Fruit fly (Drosophila melanogaster) whole organism, prepupa: ENCODE results near the gene Tet.
A peak's percentile ranks its signal among the peaks of the same experiment; 100 is the strongest.

Experiments
- Blimp-1 ChIP-seq: fragments of 200-800 bp; sonication (Bioruptor generic); optimal IDR thresholded peaks from 3 replicates; lab custom pipeline; 2017; ENCODE audit warnings: missing biosample characterization, missing genetic modification characterization, mild to moderate bottlenecking, moderate library complexity, missing genetic modification reagents
- CG10669 ChIP-seq: fragments of 200-800 bp; sonication (Bioruptor generic); optimal IDR thresholded peaks from 3 replicates; lab custom pipeline; 2018; ENCODE audit warnings: missing biosample characterization, mild to moderate bottlenecking, missing genetic modification characterization, moderate library complexity
- CG11294 ChIP-seq: fragments of 200-800 bp; sonication (Bioruptor generic); IDR thresholded peaks from 2 replicates; pipeline ENCODE4 v1.3.6; 2022; ENCODE audit warnings: missing biosample characterization, missing genetic modification characterization
- CG11762 ChIP-seq: fragments of 200-800 bp; sonication (Bioruptor generic); optimal IDR thresholded peaks from 3 replicates; lab custom pipeline; 2016; ENCODE audit warnings: missing biosample characterization, missing genetic modification characterization; ENCODE audit not compliant: insufficient read depth
- CG15336 ChIP-seq: fragments of 200-800 bp; sonication (Bioruptor generic); IDR thresholded peaks from 2 replicates; pipeline ENCODE4 v1.3.6; 2022; ENCODE audit warnings: missing biosample characterization, missing genetic modification characterization
- CG3032 ChIP-seq: fragments of 200-800 bp; optimal IDR thresholded peaks from 2 replicates; lab custom pipeline; 2019; ENCODE audit warnings: missing biosample characterization, mild to moderate bottlenecking, missing genetic modification characterization, moderate library complexity
- CG31627 ChIP-seq: fragments of 200-800 bp; sonication (Bioruptor generic); optimal IDR thresholded peaks from 3 replicates; lab custom pipeline; 2016; ENCODE audit warnings: missing biosample characterization, missing genetic modification characterization
- CG34406 ChIP-seq: fragments of 200-800 bp; sonication (Bioruptor generic); optimal IDR thresholded peaks from 3 replicates; lab custom pipeline; 2016; ENCODE audit warnings: missing biosample characterization, missing genetic modification characterization
- CG3919 ChIP-seq: fragments of 200-800 bp; sonication (Bioruptor generic); optimal IDR thresholded peaks from 3 replicates; lab custom pipeline; 2016; ENCODE audit warnings: missing biosample characterization, missing genetic modification characterization
- CG4318 ChIP-seq: fragments of 200-800 bp; sonication (Bioruptor generic); optimal IDR thresholded peaks from 3 replicates; lab custom pipeline; 2017; ENCODE audit warnings: missing biosample characterization, mild to moderate bottlenecking, missing genetic modification characterization
- CG6163 ChIP-seq: fragments of 200-800 bp; sonication (Bioruptor generic); IDR thresholded peaks from 3 replicates; pipeline ENCODE4 v1.3.6; 2022; ENCODE audit warnings: missing biosample characterization, missing genetic modification characterization
- CG6276 ChIP-seq: fragments of 200-800 bp; sonication (Bioruptor generic); optimal IDR thresholded peaks from 2 replicates; lab custom pipeline; 2017; ENCODE audit warnings: missing biosample characterization, mild to moderate bottlenecking, missing genetic modification characterization
- CG6792 ChIP-seq: fragments of 200-800 bp; sonication (Bioruptor generic); optimal IDR thresholded peaks from 3 replicates; lab custom pipeline; 2016; ENCODE audit warnings: missing biosample characterization, missing genetic modification characterization
- CG6808 ChIP-seq: fragments of 200-800 bp; sonication (Bioruptor generic); optimal IDR thresholded peaks from 3 replicates; lab custom pipeline; 2017; ENCODE audit warnings: missing biosample characterization, missing genetic modification characterization, mild to moderate bottlenecking, moderate library complexity, missing genetic modification reagents
- CG6854 ChIP-seq: fragments of 200-800 bp; sonication (Bioruptor generic); optimal IDR thresholded peaks from 2 replicates; lab custom pipeline; 2017; ENCODE audit warnings: missing biosample characterization, mild to moderate bottlenecking, missing genetic modification characterization
- CG8119 ChIP-seq: fragments of 200-800 bp; sonication (Bioruptor generic); IDR thresholded peaks from 3 replicates; pipeline ENCODE4 v1.3.6; 2022; ENCODE audit warnings: missing biosample characterization, missing genetic modification characterization
- CG8319 ChIP-seq: fragments of 200-800 bp; sonication (Bioruptor generic); optimal IDR thresholded peaks from 3 replicates; lab custom pipeline; 2016; ENCODE audit warnings: missing biosample characterization, missing genetic modification characterization
- CG8632 ChIP-seq: fragments of 200-800 bp; sonication (Bioruptor generic); optimal IDR thresholded peaks from 3 replicates; lab custom pipeline; 2016; ENCODE audit warnings: missing biosample characterization, missing genetic modification characterization
- CG9139 ChIP-seq: fragments of 200-800 bp; sonication (Bioruptor generic); optimal IDR thresholded peaks from 3 replicates; lab custom pipeline; 2017; ENCODE audit warnings: missing biosample characterization, mild to moderate bottlenecking, missing genetic modification characterization
- Eip75B ChIP-seq: fragments of 200-800 bp; sonication (Bioruptor generic); optimal IDR thresholded peaks from 3 replicates; lab custom pipeline; 2016; ENCODE audit warnings: missing biosample characterization, missing genetic modification characterization
- Eip78C ChIP-seq: fragments of 200-800 bp; sonication (Bioruptor generic); peaks from one replicate; lab custom pipeline; 2016; ENCODE audit warnings: missing biosample characterization, missing genetic modification characterization
- Eip93F ChIP-seq: fragments of 200-800 bp; sonication (Bioruptor generic); optimal IDR thresholded peaks from 2 replicates; lab custom pipeline; 2016; ENCODE audit warnings: missing biosample characterization, mild to moderate bottlenecking, missing genetic modification characterization
- Ets21C ChIP-seq: fragments of 200-800 bp; sonication (Bioruptor generic); optimal IDR thresholded peaks from 3 replicates; lab custom pipeline; 2016; ENCODE audit warnings: missing biosample characterization, missing genetic modification characterization
- Ets96B ChIP-seq: fragments of 200-800 bp; optimal IDR thresholded peaks from 2 replicates; lab custom pipeline; 2019; ENCODE audit warnings: missing biosample characterization, mild to moderate bottlenecking, missing genetic modification characterization, moderate library complexity
- Hr38 ChIP-seq: sonication (Bioruptor generic); optimal IDR thresholded peaks from 2 replicates; lab custom pipeline; 2016; ENCODE audit warnings: missing biosample characterization, missing genetic modification characterization
- Hr39 ChIP-seq: fragments of 200-800 bp; sonication (Bioruptor generic); optimal IDR thresholded peaks from 2 replicates; lab custom pipeline; 2016; ENCODE audit warnings: missing biosample characterization, missing genetic modification characterization
- Met ChIP-seq: fragments of 200-800 bp; sonication (Bioruptor generic); optimal IDR thresholded peaks from 3 replicates; lab custom pipeline; 2016; ENCODE audit warnings: missing biosample characterization, missing genetic modification characterization
- Smox ChIP-seq: fragments of 200-800 bp; sonication (Bioruptor generic); optimal IDR thresholded peaks from 3 replicates; lab custom pipeline; 2016; ENCODE audit warnings: missing biosample characterization, missing genetic modification characterization
- Sox102F ChIP-seq: fragments of 200-800 bp; sonication (Bioruptor generic); optimal IDR thresholded peaks from 2 replicates; lab custom pipeline; 2016; ENCODE audit warnings: missing biosample characterization, mild to moderate bottlenecking, missing genetic modification characterization
- Sox14 ChIP-seq: fragments of 200-800 bp; sonication (Bioruptor generic); optimal IDR thresholded peaks from 3 replicates; lab custom pipeline; 2016; ENCODE audit warnings: missing biosample characterization, missing genetic modification characterization
- Sox15 ChIP-seq: fragments of 200-800 bp; sonication (Bioruptor generic); optimal IDR thresholded peaks from 3 replicates; lab custom pipeline; 2016; ENCODE audit warnings: missing biosample characterization, missing genetic modification characterization
- acj6 ChIP-seq: fragments of 200-800 bp; sonication (Bioruptor generic); optimal IDR thresholded peaks from 3 replicates; lab custom pipeline; 2016; ENCODE audit warnings: missing biosample characterization, missing genetic modification characterization
- cyc ChIP-seq: fragments of 200-800 bp; sonication (Bioruptor generic); optimal IDR thresholded peaks from 3 replicates; lab custom pipeline; 2016; ENCODE audit warnings: missing biosample characterization, missing genetic modification characterization
- dac ChIP-seq: fragments of 200-800 bp; sonication (Bioruptor generic); optimal IDR thresholded peaks from 2 replicates; lab custom pipeline; 2017; ENCODE audit warnings: missing biosample characterization, mild to moderate bottlenecking, missing genetic modification characterization
- dsx ChIP-seq: fragments of 200-800 bp; optimal IDR thresholded peaks from 3 replicates; lab custom pipeline; 2019; ENCODE audit warnings: missing biosample characterization, mild to moderate bottlenecking, missing genetic modification characterization, moderate library complexity; ENCODE audit not compliant: poor library complexity, severe bottlenecking
- eg ChIP-seq: fragments of 200-800 bp; sonication (Bioruptor generic); IDR thresholded peaks from 3 replicates; pipeline ENCODE4 v1.3.6; 2022; ENCODE audit warnings: missing biosample characterization, missing genetic modification characterization
- esn ChIP-seq: fragments of 200-800 bp; sonication (Bioruptor generic); optimal IDR thresholded peaks from 2 replicates; lab custom pipeline; 2016; ENCODE audit warnings: missing biosample characterization, mild to moderate bottlenecking, missing genetic modification characterization, moderate library complexity
- lz ChIP-seq: fragments of 200-800 bp; sonication (Bioruptor generic); optimal IDR thresholded peaks from 3 replicates; lab custom pipeline; 2016; ENCODE audit warnings: missing biosample characterization, missing genetic modification characterization
- salr ChIP-seq, 2 experiments: fragments of 200-800 bp; sonication (Bioruptor generic); optimal IDR thresholded peaks; 3 replicates each; lab custom pipeline; 2016 to 2018; ENCODE audit warnings: missing biosample characterization in 2 of 2, missing genetic modification characterization in 2 of 2, mild to moderate bottlenecking in 1 of 2
- spab ChIP-seq: fragments of 200-800 bp; sonication (Bioruptor generic); optimal IDR thresholded peaks from 2 replicates; lab custom pipeline; 2017; ENCODE audit warnings: missing biosample characterization, mild to moderate bottlenecking, missing genetic modification characterization, missing genetic modification reagents
- ss ChIP-seq, 2 experiments: fragments of 200-800 bp; sonication (Bioruptor generic); optimal IDR thresholded peaks; 2 replicates in 1 of 2; 3 replicates in 1 of 2; lab custom pipeline; 2017 to 2018; ENCODE audit warnings: mild to moderate bottlenecking in 2 of 2, missing biosample characterization in 2 of 2, missing genetic modification characterization in 2 of 2, moderate library complexity in 1 of 2
- svp ChIP-seq: fragments of 200-800 bp; sonication (Bioruptor generic); peaks from one replicate; lab custom pipeline; 2016; ENCODE audit warnings: missing biosample characterization, missing genetic modification characterization
- topi ChIP-seq: fragments of 200-800 bp; sonication (Bioruptor generic); optimal IDR thresholded peaks from 3 replicates; lab custom pipeline; 2016; ENCODE audit warnings: missing biosample characterization, missing genetic modification characterization
- vri ChIP-seq: fragments of 200-800 bp; sonication (Bioruptor generic); optimal IDR thresholded peaks from 3 replicates; lab custom pipeline; 2016; ENCODE audit warnings: missing biosample characterization, mild to moderate bottlenecking, missing genetic modification characterization

Tet gene

DNA sequence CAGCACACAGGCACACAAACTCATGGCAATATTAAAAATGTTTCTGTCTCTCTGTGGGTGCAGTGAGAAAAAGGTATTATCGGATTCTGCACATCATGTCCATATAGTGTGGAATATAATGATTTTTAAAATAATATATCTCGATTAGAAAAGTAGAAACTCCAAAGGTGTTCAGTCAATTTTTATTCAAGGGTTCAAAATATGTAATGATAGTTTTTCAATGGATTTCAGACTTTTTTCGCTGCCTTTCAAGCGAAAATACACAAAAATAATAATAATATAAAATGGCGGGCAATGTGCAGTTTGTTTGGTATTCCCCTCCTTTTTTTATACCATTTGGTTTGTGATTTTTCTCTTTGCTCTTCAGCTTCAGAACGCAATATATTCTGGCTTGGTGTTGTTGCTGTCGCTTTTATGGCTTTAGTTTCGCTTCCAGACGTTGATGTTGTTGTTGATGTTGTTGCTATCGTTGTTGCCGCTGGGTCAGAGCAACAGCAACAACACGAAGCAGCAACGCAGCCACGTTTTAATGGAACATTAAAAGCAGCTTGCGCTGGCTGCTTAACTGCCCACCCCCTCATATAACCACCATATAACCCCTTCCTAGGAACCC lies 40.7 kb downstream of the Tet start (continued):
- TF ChIP-seq Smox (GFP tag; lab: Kevin White, UChicago) (peak; percentile 57), CG3032 (tag; lab: Kevin White, UChicago) (peak; percentile 49), svp (GFP tag; lab: Kevin White, UChicago) (peak; percentile 91), CG34406 (no peak), CG11294 (GFP tag; lab: Robert Waterston, UW) (no peak), CG3919 (GFP tag; lab: Kevin White, UChicago) (peak; percentile 48), lz (GFP tag; lab: Kevin White, UChicago) (peak; percentile 33), Sox14 (GFP tag; lab: Kevin White, UChicago) (no peak), Hr38 (GFP tag; lab: Kevin White, UChicago) (no peak), ss (GFP tag; optimal IDR thresholded peaks at IDR 0.05; lab: Kevin White, UChicago) (peak; percentile 33 to 43), Eip75B (peak; percentile 34), CG6792 (GFP tag; lab: Kevin White, UChicago) (no peak), CG11762 (GFP tag; lab: Kevin White, UChicago) (peak; percentile 6), CG15336 (GFP tag; lab: Robert Waterston, UW) (no peak), acj6 (GFP tag; lab: Kevin White, UChicago) (peak; percentile 38), cyc (GFP tag; lab: Kevin White, UChicago) (peak; percentile 62), vri (GFP tag; lab: Kevin White, UChicago) (peak; percentile 33), CG31627 (peak; percentile 25), eg (no peak), CG4318 (no peak), CG8119 (GFP tag; lab: Robert Waterston, UW) (no peak), CG6276 (GFP tag; lab: Kevin White, UChicago) (no peak), spab (peak; percentile 38)

DNA sequence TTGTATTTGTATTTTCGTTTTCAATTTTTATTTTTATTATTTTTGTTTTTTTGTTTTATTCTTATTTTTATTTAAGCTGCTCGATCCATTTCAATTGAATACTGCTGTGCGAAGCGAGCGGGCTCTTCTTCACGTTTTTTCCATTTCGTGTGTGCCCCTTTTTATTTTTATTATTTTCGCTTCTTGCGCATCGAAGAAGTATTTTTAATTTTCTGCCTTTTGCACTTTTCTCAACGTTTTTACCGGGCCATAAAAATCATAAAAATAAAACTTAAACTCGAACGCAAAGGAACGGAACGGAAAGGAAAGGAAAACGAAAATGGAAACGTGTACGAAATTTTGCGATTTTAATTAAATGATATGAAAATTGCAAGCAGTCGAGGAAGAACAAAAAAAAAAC lies 41.5 kb downstream of the Tet start:
- TF ChIP-seq Blimp-1 (GFP tag; lab: Kevin White, UChicago) (peak; percentile 9), Met (GFP tag; lab: Kevin White, UChicago) (no peak), cyc (GFP tag; lab: Kevin White, UChicago) (no peak), Ets21C (peak; percentile 5), lz (GFP tag; lab: Kevin White, UChicago) (peak; percentile 44), CG3032 (tag; lab: Kevin White, UChicago) (peak; percentile 29), spab (peak; percentile 4), Sox102F (peak; percentile 60), salr (GFP tag; optimal IDR thresholded peaks at IDR 0.05; lab: Kevin White, UChicago) (no peak), dsx (GFP tag; lab: Kevin White, UChicago) (no peak), CG6808 (GFP tag; lab: Kevin White, UChicago) (peak; percentile 59), topi (GFP tag; lab: Kevin White, UChicago) (peak; percentile 31), Eip78C (GFP tag; lab: Kevin White, UChicago) (peak; percentile 70), ss (GFP tag; optimal IDR thresholded peaks at IDR 0.05; lab: Kevin White, UChicago) (peak; percentile 44 to 53), CG6854 (GFP tag; lab: Kevin White, UChicago) (no peak), CG6163 (GFP tag; lab: Robert Waterston, UW) (0 out of 3 replicates have a peak, but pooled peaks have one; percentile 26), Ets96B (tag; lab: Kevin White, UChicago) (peak; percentile 2), esn (peak; percentile 22), Hr39 (GFP tag; lab: Kevin White, UChicago) (peak; percentile 31)

DNA sequence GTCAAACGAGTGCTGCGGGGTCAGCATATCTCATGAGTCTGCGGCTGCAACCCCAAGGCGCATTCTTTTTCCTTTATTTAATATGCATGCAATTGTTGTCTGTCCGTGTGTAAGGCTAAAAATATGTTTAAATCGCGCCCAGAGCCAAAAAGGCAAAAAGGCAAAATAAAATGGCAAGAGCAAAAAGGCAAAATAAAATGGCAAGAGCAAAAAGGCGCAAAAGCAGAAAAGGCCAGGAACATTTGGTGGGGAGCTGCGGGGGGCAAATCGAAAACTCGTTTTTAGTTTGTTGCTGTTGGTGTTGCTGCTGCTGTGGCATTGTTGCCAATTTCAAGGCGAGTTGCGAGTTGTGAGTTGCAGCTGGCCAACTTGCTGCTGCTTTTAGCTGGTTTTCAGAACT lies 43.2 kb downstream of the Tet start:
- TF ChIP-seq Sox15 (GFP tag; lab: Kevin White, UChicago) (no peak), CG11294 (GFP tag; lab: Robert Waterston, UW) (no peak), eg (peak; percentile 73), ss (GFP tag; optimal IDR thresholded peaks at IDR 0.05; lab: Kevin White, UChicago) (peak; percentile 90 to 94), CG6808 (GFP tag; lab: Kevin White, UChicago) (peak; percentile 81), Met (GFP tag; lab: Kevin White, UChicago) (no peak), CG11762 (GFP tag; lab: Kevin White, UChicago) (no peak), CG8319 (GFP tag; lab: Kevin White, UChicago) (no peak), dac (GFP tag; lab: Kevin White, UChicago) (no peak), Eip75B (peak; percentile 23), Hr39 (GFP tag; lab: Kevin White, UChicago) (no peak), Eip93F (GFP tag; lab: Kevin White, UChicago) (no peak), lz (GFP tag; lab: Kevin White, UChicago) (no peak), Smox (GFP tag; lab: Kevin White, UChicago) (no peak), CG10669 (GFP tag; lab: Kevin White, UChicago) (peak; percentile 59), CG34406 (no peak), acj6 (GFP tag; lab: Kevin White, UChicago) (no peak), spab (peak; percentile 80), CG8632 (GFP tag; lab: Kevin White, UChicago) (no peak), Sox102F (peak; percentile 38), Blimp-1 (GFP tag; lab: Kevin White, UChicago) (peak; percentile 24), dsx (GFP tag; lab: Kevin White, UChicago) (peak; percentile 96), Eip78C (GFP tag; lab: Kevin White, UChicago) (no peak), CG31627 (no peak), CG9139 (peak; percentile 88)
